Worm (Caenorhabditis elegans): ENCODE measurements around the gene F13H8.3.
A peak's percentile ranks its signal among the peaks of the same experiment; 100 is the strongest.

F13H8.3 gene

DNA sequence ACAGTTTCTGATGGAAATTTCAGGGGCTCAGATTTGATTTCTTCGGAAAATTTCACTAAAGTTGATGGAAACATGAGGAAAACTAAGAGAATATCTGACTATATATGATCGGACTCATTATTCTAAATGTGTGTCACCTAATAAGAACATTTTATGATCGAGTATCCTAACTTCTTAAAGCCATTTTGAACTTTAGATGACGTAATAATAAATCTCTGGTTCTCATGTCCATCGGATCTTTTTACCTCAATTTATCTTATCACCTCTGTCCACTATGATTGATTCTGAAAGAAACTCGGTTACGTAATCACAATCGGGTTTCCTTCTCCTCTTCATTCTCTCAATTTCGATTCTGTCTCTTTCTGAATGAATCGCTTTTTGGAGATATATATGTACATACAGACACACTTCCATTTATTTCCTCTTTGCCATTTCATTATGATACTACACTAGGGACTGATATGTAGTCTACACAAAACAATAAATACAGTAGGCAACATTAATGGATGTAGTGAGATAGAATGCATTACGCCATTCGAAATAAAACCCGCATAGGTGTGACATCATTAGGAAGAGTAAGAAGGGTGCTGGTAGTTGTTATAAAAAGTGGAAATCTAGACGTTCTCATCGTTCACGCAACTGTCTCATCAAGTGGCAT, 6.4 kb upstream of the F13H8.3 start:
- TF ChIP-seq tab-1 (GFP tag; IDR thresholded peaks at IDR 0.05) = no peak
- no peak for TF ChIP-seq ztf-23 (GFP tag; IDR thresholded peaks at IDR 0.05)
- no peak for TF ChIP-seq med-1 (GFP tag; optimal IDR thresholded peaks at IDR 0.05; ENCODE audit: insufficient read depth)
- no peak for TF ChIP-seq T22C8.4 (GFP tag; IDR thresholded peaks at IDR 0.05)
- TF ChIP-seq flt-1 (GFP tag; IDR thresholded peaks at IDR 0.05) = no peak
- no peak for TF ChIP-seq ref-1 (GFP tag; conservative IDR thresholded peaks at IDR 0.05)
- TF ChIP-seq ztf-29 (GFP tag; IDR thresholded peaks at IDR 0.05) = no peak
- no peak for TF ChIP-seq cog-1 (tag; optimal IDR thresholded peaks at IDR 0.05)
- TF ChIP-seq klf-2 (GFP tag; conservative IDR thresholded peaks at IDR 0.05) = no peak

DNA sequence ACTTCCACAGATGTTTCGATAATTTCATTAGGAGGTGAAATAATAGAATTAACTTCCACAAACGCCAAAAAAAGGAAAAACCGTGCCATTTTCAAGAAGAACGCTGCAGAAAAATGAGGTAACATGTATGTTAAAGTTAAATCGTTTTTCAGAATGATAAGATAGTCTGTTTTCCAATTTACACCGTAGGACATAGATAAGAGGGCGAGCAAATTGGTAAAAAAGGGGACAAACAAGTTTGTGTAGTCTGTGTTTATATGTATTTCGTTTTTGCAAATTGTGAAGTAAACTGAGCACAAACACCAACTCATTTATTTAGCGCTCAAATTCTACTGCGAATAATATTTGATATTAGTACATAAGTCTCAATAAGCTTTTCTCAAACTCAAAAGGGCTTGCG, 3.9 kb upstream of the F13H8.3 start, which contains the start of gene F13H8.11:
Gene F13H8.11, minus strand, starts transcription at position 155 of the 400 bp plus-strand sequence.
- TF ChIP-seq T22C8.4 (GFP tag; IDR thresholded peaks at IDR 0.05) (no peak), med-1 (GFP tag; optimal IDR thresholded peaks at IDR 0.05; ENCODE audit: insufficient read depth) (no peak), flt-1 (GFP tag; IDR thresholded peaks at IDR 0.05) (no peak), ztf-23 (GFP tag; IDR thresholded peaks at IDR 0.05) (no peak), ztf-29 (GFP tag; IDR thresholded peaks at IDR 0.05) (no peak), ref-1 (GFP tag; conservative IDR thresholded peaks at IDR 0.05) (no peak), cog-1 (tag; optimal IDR thresholded peaks at IDR 0.05) (no peak), klf-2 (GFP tag; conservative IDR thresholded peaks at IDR 0.05) (no peak), tab-1 (GFP tag; IDR thresholded peaks at IDR 0.05) (no peak)

DNA sequence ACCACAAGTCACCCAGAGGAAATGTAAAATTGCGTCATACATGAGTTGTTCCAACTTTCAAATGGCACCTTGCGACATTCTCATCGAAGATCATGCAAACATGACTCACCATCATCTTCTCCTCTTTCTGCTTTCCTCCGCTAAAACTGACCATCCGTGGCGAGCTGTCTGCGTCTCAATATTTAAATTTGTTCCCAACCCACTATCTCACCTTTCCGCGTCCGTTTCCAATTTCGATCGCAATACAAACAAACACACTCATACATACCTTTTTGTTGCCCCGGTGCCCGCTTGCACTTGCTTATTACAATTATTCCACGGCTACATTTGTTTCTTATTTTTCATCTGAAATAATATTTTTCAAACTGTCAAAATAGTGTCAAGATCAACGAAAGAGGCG, 3.1 kb upstream of the F13H8.3 start, which contains the start of gene nmgp-1:
Gene nmgp-1, plus strand, starts transcription at position 174 of the 400 bp plus-strand sequence.
- TF ChIP-seq ztf-23 (GFP tag; IDR thresholded peaks at IDR 0.05) = no peak
- TF ChIP-seq ref-1 (GFP tag; conservative IDR thresholded peaks at IDR 0.05) = no peak
- TF ChIP-seq T22C8.4 (GFP tag; IDR thresholded peaks at IDR 0.05) = no peak
- TF ChIP-seq cog-1 (tag; optimal IDR thresholded peaks at IDR 0.05) = no peak
- no peak for TF ChIP-seq med-1 (GFP tag; optimal IDR thresholded peaks at IDR 0.05; ENCODE audit: insufficient read depth)
- no peak for TF ChIP-seq ztf-29 (GFP tag; IDR thresholded peaks at IDR 0.05)
- TF ChIP-seq flt-1 (GFP tag; IDR thresholded peaks at IDR 0.05) = no peak

DNA sequence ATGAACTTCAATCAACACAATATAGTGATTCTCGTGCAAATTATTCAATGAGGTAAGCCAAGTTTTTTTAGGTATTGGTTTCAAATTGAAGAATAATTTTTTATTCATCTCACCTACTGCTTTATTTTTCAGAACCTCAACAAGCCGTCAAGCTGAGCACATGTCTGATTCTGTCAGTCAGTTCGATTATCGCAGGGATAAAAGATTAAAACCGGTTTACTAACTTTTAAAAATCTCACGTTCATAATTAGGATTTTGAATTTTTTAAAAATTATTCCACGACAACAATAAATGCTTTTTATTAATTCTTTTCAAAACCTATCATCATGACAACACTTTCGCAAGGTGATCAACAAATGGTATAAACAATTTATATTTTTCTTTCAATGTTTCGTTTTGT, 1.6 kb upstream of the F13H8.3 start, which contains the start of gene F13H8.12:
Gene F13H8.12, plus strand, starts transcription at position 301 of the 400 bp plus-strand sequence.
- TF ChIP-seq ref-1 (GFP tag; conservative IDR thresholded peaks at IDR 0.05) (no peak), med-1 (GFP tag; optimal IDR thresholded peaks at IDR 0.05; ENCODE audit: insufficient read depth) (no peak), cog-1 (tag; optimal IDR thresholded peaks at IDR 0.05) (no peak), T22C8.4 (GFP tag; IDR thresholded peaks at IDR 0.05) (no peak), ztf-23 (GFP tag; IDR thresholded peaks at IDR 0.05) (no peak), flt-1 (GFP tag; IDR thresholded peaks at IDR 0.05) (no peak), klf-2 (GFP tag; conservative IDR thresholded peaks at IDR 0.05) (no peak), ztf-29 (GFP tag; IDR thresholded peaks at IDR 0.05) (no peak), tab-1 (GFP tag; IDR thresholded peaks at IDR 0.05) (no peak)

DNA sequence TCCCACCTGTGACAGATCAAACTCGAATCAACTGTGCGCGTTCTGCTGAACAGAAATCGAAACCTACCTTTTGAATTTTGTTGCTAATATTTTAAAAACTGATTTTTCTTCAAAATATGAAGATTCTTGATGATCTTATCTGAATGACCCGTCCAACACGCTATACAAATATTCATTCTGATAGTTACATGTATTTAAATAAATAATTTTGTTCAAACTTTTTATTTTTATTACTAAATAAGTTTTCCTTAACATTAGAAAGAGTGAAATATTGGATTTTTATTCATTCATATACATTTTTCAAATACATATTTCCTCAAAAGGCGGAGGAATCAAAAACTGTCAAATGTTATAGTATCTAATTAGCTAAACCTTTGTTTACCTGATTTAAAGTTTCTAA, 4.2 kb downstream of the F13H8.3 start, which contains the start of gene F13H8.8:
Gene F13H8.8, minus strand, starts transcription at position 101 of the 400 bp plus-strand sequence.
- TF ChIP-seq med-1 (GFP tag; optimal IDR thresholded peaks at IDR 0.05; ENCODE audit: insufficient read depth) (no peak), tab-1 (GFP tag; IDR thresholded peaks at IDR 0.05) (no peak), ztf-23 (GFP tag; IDR thresholded peaks at IDR 0.05) (no peak), cog-1 (tag; optimal IDR thresholded peaks at IDR 0.05) (no peak), ref-1 (GFP tag; conservative IDR thresholded peaks at IDR 0.05) (no peak), flt-1 (GFP tag; IDR thresholded peaks at IDR 0.05) (no peak), T22C8.4 (GFP tag; IDR thresholded peaks at IDR 0.05) (no peak), klf-2 (GFP tag; conservative IDR thresholded peaks at IDR 0.05) (no peak), ztf-29 (GFP tag; IDR thresholded peaks at IDR 0.05) (no peak)

DNA sequence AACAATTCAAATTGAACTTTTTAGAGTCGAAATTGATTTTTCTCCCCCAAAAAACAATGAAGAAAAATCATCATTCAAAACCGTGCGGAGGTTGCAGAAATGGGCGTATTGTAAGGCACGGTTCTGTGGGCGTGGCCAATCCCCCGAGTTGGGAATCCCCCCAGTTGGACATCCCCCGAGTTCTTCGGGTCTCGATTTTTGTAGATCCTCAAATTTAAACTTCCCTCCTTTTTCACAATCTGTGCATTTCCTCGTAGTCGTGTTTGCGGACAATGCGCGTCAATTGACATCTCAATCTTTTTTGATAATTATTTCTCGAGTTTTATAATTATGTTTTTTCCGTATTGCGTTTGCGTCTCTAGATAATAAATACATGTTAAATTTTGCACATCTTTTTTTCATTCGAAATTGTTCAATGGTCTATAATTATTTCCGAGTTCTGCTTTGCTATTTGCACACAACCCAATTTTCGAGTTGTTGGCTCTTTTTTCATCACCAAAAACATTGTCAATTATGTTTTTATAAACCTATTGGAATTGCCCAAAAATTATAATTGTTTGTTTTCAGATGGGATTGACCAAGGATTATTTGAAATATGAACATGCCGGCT, 6.1 kb downstream of the F13H8.3 start, which contains the start of gene F13H8.2:
Gene F13H8.2, plus strand, starts transcription at position 560 of the 610 bp plus-strand sequence.
- TF ChIP-seq tab-1 (GFP tag; IDR thresholded peaks at IDR 0.05) (peak; percentile 35; the same call in 1 of the 2 replicates), med-1 (GFP tag; optimal IDR thresholded peaks at IDR 0.05; ENCODE audit: insufficient read depth) (no peak), ref-1 (GFP tag; conservative IDR thresholded peaks at IDR 0.05) (no peak), T22C8.4 (GFP tag; IDR thresholded peaks at IDR 0.05) (peak; percentile 25; the same call in 1 of the 2 replicates), cog-1 (tag; optimal IDR thresholded peaks at IDR 0.05) (peak; percentile 43), ztf-23 (GFP tag; IDR thresholded peaks at IDR 0.05) (peak; percentile 86; the same call in 1 of the 2 replicates), flt-1 (GFP tag; IDR thresholded peaks at IDR 0.05) (peak; percentile 81), klf-2 (GFP tag; conservative IDR thresholded peaks at IDR 0.05) (0 out of 2 replicates have a peak, but pooled peaks have one; percentile 37), ztf-29 (GFP tag; IDR thresholded peaks at IDR 0.05) (no peak)

DNA sequence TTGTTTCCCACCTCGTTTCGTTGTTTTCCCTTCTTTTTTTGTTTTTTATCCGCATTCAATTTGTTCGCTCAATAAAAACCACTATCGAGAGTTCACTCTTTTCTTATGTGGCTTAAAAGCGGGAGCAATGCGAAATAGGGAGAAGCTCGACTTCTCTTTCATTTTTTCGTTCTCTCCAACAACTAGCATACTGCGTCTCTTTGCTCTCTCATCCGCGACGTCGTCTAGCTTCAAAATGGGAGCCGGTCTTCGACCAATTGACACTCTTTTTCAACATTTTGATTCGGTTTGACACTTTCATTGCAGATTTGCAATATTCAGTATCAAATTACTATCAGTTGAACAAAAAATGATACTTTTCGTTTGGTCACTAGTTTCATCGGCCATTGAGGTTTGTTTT, 10.1 kb downstream of the F13H8.3 start, which contains the start of gene bpl-1:
Gene bpl-1, plus strand, starts transcription at position 301 of the 400 bp plus-strand sequence.
- TF ChIP-seq ztf-29 (GFP tag; IDR thresholded peaks at IDR 0.05) = no peak
- no peak for TF ChIP-seq ref-1 (GFP tag; conservative IDR thresholded peaks at IDR 0.05)
- TF ChIP-seq ztf-23 (GFP tag; IDR thresholded peaks at IDR 0.05) = no peak
- TF ChIP-seq klf-2 (GFP tag; conservative IDR thresholded peaks at IDR 0.05) = no peak
- TF ChIP-seq cog-1 (tag; optimal IDR thresholded peaks at IDR 0.05) = no peak
- no peak for TF ChIP-seq T22C8.4 (GFP tag; IDR thresholded peaks at IDR 0.05)

DNA sequence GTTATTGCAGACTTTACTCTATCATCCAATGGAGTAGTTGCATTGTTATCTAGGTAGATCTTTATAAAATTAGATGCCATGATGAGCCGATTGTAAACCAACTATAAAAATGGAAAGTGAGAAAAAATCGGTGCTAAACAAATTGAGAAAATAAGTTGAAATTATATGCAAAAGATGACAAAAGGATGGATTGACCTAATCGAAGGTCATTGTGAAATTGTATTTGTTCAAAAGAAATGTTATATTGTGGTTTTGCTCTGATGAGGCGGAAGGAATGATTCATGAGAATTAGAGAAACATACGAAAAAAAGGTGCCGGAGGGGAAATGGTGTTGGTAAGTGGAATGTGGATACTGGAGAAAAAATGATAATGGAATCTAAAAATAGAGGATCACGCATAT, 17.2 kb downstream of the F13H8.3 start, which contains the start of gene scly-1:
Gene scly-1, minus strand, starts transcription at position 101 of the 400 bp plus-strand sequence.
- TF ChIP-seq tab-1 (GFP tag; IDR thresholded peaks at IDR 0.05) (no peak), T22C8.4 (GFP tag; IDR thresholded peaks at IDR 0.05) (no peak), cog-1 (tag; optimal IDR thresholded peaks at IDR 0.05) (no peak), flt-1 (GFP tag; IDR thresholded peaks at IDR 0.05) (no peak), ztf-29 (GFP tag; IDR thresholded peaks at IDR 0.05) (no peak), med-1 (GFP tag; optimal IDR thresholded peaks at IDR 0.05; ENCODE audit: insufficient read depth) (no peak), ref-1 (GFP tag; conservative IDR thresholded peaks at IDR 0.05) (no peak), klf-2 (GFP tag; conservative IDR thresholded peaks at IDR 0.05) (no peak), ztf-23 (GFP tag; IDR thresholded peaks at IDR 0.05) (no peak)

DNA sequence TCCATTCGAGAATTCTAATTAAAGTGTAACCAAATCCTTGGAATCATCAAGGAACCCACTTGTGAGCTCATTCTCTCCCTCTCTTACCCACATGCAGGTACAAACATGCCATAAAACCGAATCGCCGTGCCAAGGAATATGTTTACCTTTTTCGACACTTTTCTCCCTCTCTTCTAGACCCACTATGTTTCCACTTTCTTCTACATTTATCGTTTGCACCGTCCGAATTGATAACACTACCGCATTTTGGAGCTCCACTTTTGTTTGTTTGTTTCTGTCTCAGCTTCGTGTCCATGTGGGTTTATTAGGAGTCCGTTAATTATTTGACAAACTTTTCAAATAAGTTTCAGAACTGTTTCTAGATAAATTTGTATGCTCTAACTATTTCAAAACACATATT, 18.1 kb downstream of the F13H8.3 start:
- no peak for TF ChIP-seq ref-1 (GFP tag; conservative IDR thresholded peaks at IDR 0.05)
- no peak for TF ChIP-seq flt-1 (GFP tag; IDR thresholded peaks at IDR 0.05)
- TF ChIP-seq tab-1 (GFP tag; IDR thresholded peaks at IDR 0.05) = no peak
- TF ChIP-seq ztf-23 (GFP tag; IDR thresholded peaks at IDR 0.05) = no peak
- TF ChIP-seq med-1 (GFP tag; optimal IDR thresholded peaks at IDR 0.05; ENCODE audit: insufficient read depth) = no peak
- no peak for TF ChIP-seq klf-2 (GFP tag; conservative IDR thresholded peaks at IDR 0.05)
- no peak for TF ChIP-seq ztf-29 (GFP tag; IDR thresholded peaks at IDR 0.05)
- no peak for TF ChIP-seq cog-1 (tag; optimal IDR thresholded peaks at IDR 0.05)
- TF ChIP-seq T22C8.4 (GFP tag; IDR thresholded peaks at IDR 0.05) = no peak

All from whole organism, midembryonic.